Fruit fly (Drosophila melanogaster) whole organism, embryonic: ENCODE measurements around the gene CG6569.
A peak's percentile ranks its signal among the peaks of the same experiment; 100 is the strongest.

Experiments used
- Abd-B ChIP-seq: fragments of 200-800 bp; sonication (Bioruptor generic); optimal IDR thresholded peaks from 2 replicates; lab custom pipeline; 2018; ENCODE audit warnings: missing biosample characterization, mild to moderate bottlenecking, missing genetic modification characterization, moderate library complexity
- Atf6 ChIP-seq: fragments of 200-800 bp; sonication (Bioruptor generic); IDR thresholded peaks from 2 replicates; pipeline ENCODE4 v1.3.6; 2022; ENCODE audit warnings: missing biosample characterization, missing genetic modification characterization
- BEAF-32 ChIP-seq: fragments of 200-800 bp; sonication (Bioruptor generic); optimal IDR thresholded peaks from 3 replicates; lab custom pipeline; 2017; ENCODE audit warnings: missing biosample characterization, missing genetic modification characterization, mild to moderate bottlenecking, moderate library complexity, missing genetic modification reagents
- C15 ChIP-seq: fragments of 200-800 bp; sonication (Bioruptor generic); IDR thresholded peaks from 3 replicates; pipeline ENCODE4 v1.3.6; 2022; ENCODE audit warnings: missing biosample characterization, missing genetic modification characterization
- CG10431 ChIP-seq: fragments of 200-800 bp; sonication (Bioruptor generic); optimal IDR thresholded peaks from 3 replicates; lab custom pipeline; 2018; ENCODE audit warnings: missing biosample characterization, mild to moderate bottlenecking, missing genetic modification characterization
- CG11085 ChIP-seq: fragments of 200-800 bp; sonication (Bioruptor generic); IDR thresholded peaks from 2 replicates; pipeline ENCODE4 v1.3.6; 2022; ENCODE audit warnings: missing biosample characterization, missing genetic modification characterization
- CG11456 ChIP-seq: fragments of 200-800 bp; sonication (Bioruptor generic); IDR thresholded peaks from 3 replicates; pipeline ENCODE4 v1.3.6; 2022; ENCODE audit warnings: missing biosample characterization, missing genetic modification characterization
- CG14667 ChIP-seq: fragments of 200-800 bp; sonication (Bioruptor generic); IDR thresholded peaks from 2 replicates; pipeline ENCODE4 v1.3.6; 2022; ENCODE audit warnings: missing biosample characterization, missing genetic modification characterization
- CG15514 ChIP-seq: fragments of 200-800 bp; sonication (Bioruptor generic); optimal IDR thresholded peaks from 3 replicates; lab custom pipeline; 2017; ENCODE audit warnings: missing biosample characterization, missing genetic modification characterization, mild to moderate bottlenecking, moderate library complexity, missing genetic modification reagents
- CG1603 ChIP-seq: fragments of 200-800 bp; sonication (Bioruptor generic); optimal IDR thresholded peaks from 2 replicates; lab custom pipeline; 2019; ENCODE audit warnings: missing biosample characterization, mild to moderate bottlenecking, missing genetic modification characterization, moderate library complexity
- CG16863 ChIP-seq: fragments of 200-800 bp; sonication (Bioruptor generic); optimal IDR thresholded peaks from 3 replicates; lab custom pipeline; 2016; ENCODE audit warnings: missing biosample characterization, missing genetic modification characterization
- CG1792 ChIP-seq: fragments of 200-800 bp; sonication (Bioruptor generic); optimal IDR thresholded peaks from 2 replicates; lab custom pipeline; 2016; ENCODE audit warnings: missing biosample characterization, missing genetic modification characterization
- CG2199 ChIP-seq: fragments of 200-800 bp; sonication (Bioruptor generic); IDR thresholded peaks from 3 replicates; pipeline ENCODE4 v1.3.6; 2022; ENCODE audit warnings: missing biosample characterization, missing genetic modification characterization
- CG2875 ChIP-seq: fragments of 200-800 bp; sonication (Bioruptor generic); optimal IDR thresholded peaks from 2 replicates; lab custom pipeline; 2017; ENCODE audit warnings: missing biosample characterization, mild to moderate bottlenecking, missing genetic modification characterization, missing genetic modification reagents
- CG34224 ChIP-seq: fragments of 200-800 bp; sonication (Bioruptor generic); IDR thresholded peaks from 3 replicates; pipeline ENCODE4 v1.3.6; 2022; ENCODE audit warnings: missing biosample characterization, missing genetic modification characterization; ENCODE audit not compliant: partially characterized antibody
- CG43689 ChIP-seq: fragments of 200-800 bp; sonication (Bioruptor generic); IDR thresholded peaks from 2 replicates; pipeline ENCODE4 v1.3.6; 2022; ENCODE audit warnings: missing biosample characterization, missing genetic modification characterization
- CG4820 ChIP-seq: fragments of 200-800 bp; sonication (Bioruptor generic); optimal IDR thresholded peaks from 3 replicates; lab custom pipeline; 2016; ENCODE audit warnings: missing biosample characterization, missing genetic modification characterization
- CG6813 ChIP-seq: fragments of 200-800 bp; sonication (Bioruptor generic); optimal IDR thresholded peaks from 2 replicates; lab custom pipeline; 2017; ENCODE audit warnings: missing biosample characterization, missing genetic modification characterization, mild to moderate bottlenecking, moderate library complexity, missing genetic modification reagents
- CG8359 ChIP-seq: fragments of 200-800 bp; sonication (Bioruptor generic); optimal IDR thresholded peaks from 2 replicates; lab custom pipeline; 2017; ENCODE audit warnings: missing biosample characterization, mild to moderate bottlenecking, missing genetic modification characterization, borderline replicate concordance
- Dip2 ChIP-seq: fragments of 200-800 bp; sonication (Bioruptor generic); IDR thresholded peaks from 2 replicates; pipeline ENCODE4 v1.3.6; 2022; ENCODE audit warnings: missing biosample characterization, missing genetic modification characterization
- HLH4C ChIP-seq: fragments of 200-800 bp; sonication (Bioruptor generic); IDR thresholded peaks from 3 replicates; pipeline ENCODE4 v1.3.6; 2022; ENCODE audit warnings: missing biosample characterization, missing genetic modification characterization; ENCODE audit not compliant: partially characterized antibody
- Hand ChIP-seq: fragments of 200-800 bp; sonication (Bioruptor generic); optimal IDR thresholded peaks from 2 replicates; lab custom pipeline; 2017; ENCODE audit warnings: mild to moderate bottlenecking, missing biosample characterization, missing genetic modification reagents, missing genetic modification characterization
- Hmr ChIP-seq: fragments of 200-800 bp; sonication (Bioruptor generic); optimal IDR thresholded peaks from 3 replicates; lab custom pipeline; 2017; ENCODE audit warnings: mild to moderate bottlenecking, missing biosample characterization, missing genetic modification reagents, missing genetic modification characterization
- Hmx ChIP-seq: fragments of 200-800 bp; sonication (Bioruptor generic); optimal IDR thresholded peaks from 2 replicates; lab custom pipeline; 2016; ENCODE audit warnings: missing biosample characterization, missing genetic modification characterization
- Lhr ChIP-seq: fragments of 200-800 bp; sonication (Bioruptor generic); optimal IDR thresholded peaks from 3 replicates; lab custom pipeline; 2017; ENCODE audit warnings: mild to moderate bottlenecking, missing biosample characterization, missing genetic modification reagents, missing genetic modification characterization
- Lim3 ChIP-seq: fragments of 200-800 bp; sonication (Bioruptor generic); IDR thresholded peaks from 2 replicates; pipeline ENCODE4 v1.3.6; 2022; ENCODE audit warnings: missing biosample characterization, missing genetic modification characterization
- Lpt ChIP-seq: fragments of >200 bp; optimal IDR thresholded peaks from 2 replicates; lab custom pipeline; 2018; ENCODE audit warnings: missing biosample characterization, missing genetic modification characterization
- Mrtf ChIP-seq: fragments of 200-800 bp; sonication (Bioruptor generic); IDR thresholded peaks from 3 replicates; pipeline ENCODE4 v1.3.6; 2022; ENCODE audit warnings: missing biosample characterization, missing genetic modification characterization
- Neu2 ChIP-seq: fragments of 200-800 bp; sonication (Bioruptor generic); optimal IDR thresholded peaks from 3 replicates; lab custom pipeline; 2016; ENCODE audit warnings: missing biosample characterization, missing genetic modification characterization, borderline replicate concordance
- Sry-β ChIP-seq: fragments of 200-800 bp; sonication (Bioruptor generic); optimal IDR thresholded peaks from 2 replicates; lab custom pipeline; 2018; ENCODE audit warnings: missing biosample characterization, mild to moderate bottlenecking, missing genetic modification characterization, moderate library complexity
- Ssrp ChIP-seq: fragments of 200-800 bp; sonication (Bioruptor generic); optimal IDR thresholded peaks from 2 replicates; lab custom pipeline; 2018; ENCODE audit warnings: missing biosample characterization, mild to moderate bottlenecking, missing genetic modification characterization, moderate library complexity
- Taf1 ChIP-seq: fragments of 200-800 bp; sonication (Bioruptor generic); IDR thresholded peaks from 2 replicates; pipeline ENCODE4 v1.3.6; 2022; ENCODE audit warnings: missing biosample characterization, missing genetic modification characterization
- Xbp1 ChIP-seq: fragments of 200-800 bp; sonication (Bioruptor generic); optimal IDR thresholded peaks from 3 replicates; lab custom pipeline; 2016; ENCODE audit warnings: missing biosample characterization, mild to moderate bottlenecking, missing genetic modification characterization
- Xrp1 ChIP-seq: fragments of 200-800 bp; sonication (Bioruptor generic); IDR thresholded peaks from 2 replicates; pipeline ENCODE4 v1.3.6; 2022; ENCODE audit warnings: missing biosample characterization, missing genetic modification characterization
- chinmo ChIP-seq: fragments of 200-800 bp; sonication (Bioruptor generic); IDR thresholded peaks from 4 replicates; pipeline ENCODE4 v1.3.6; 2022; ENCODE audit warnings: missing biosample characterization, missing genetic modification characterization; ENCODE audit not compliant: partially characterized antibody
- ci ChIP-seq: fragments of 200-800 bp; sonication (Bioruptor generic); IDR thresholded peaks from 3 replicates; pipeline ENCODE4 v1.3.6; 2022; ENCODE audit warnings: missing biosample characterization, missing genetic modification characterization
- dmrt11E ChIP-seq: fragments of 200-800 bp; sonication (Bioruptor generic); optimal IDR thresholded peaks from 3 replicates; lab custom pipeline; 2018; ENCODE audit warnings: missing biosample characterization, mild to moderate bottlenecking, missing genetic modification characterization, moderate library complexity
- fu2 ChIP-seq: fragments of 200-800 bp; sonication (Bioruptor generic); optimal IDR thresholded peaks from 2 replicates; lab custom pipeline; 2016; ENCODE audit warnings: missing biosample characterization, missing genetic modification characterization
- gsb-n ChIP-seq: fragments of 200-800 bp; sonication (Bioruptor generic); optimal IDR thresholded peaks from 3 replicates; lab custom pipeline; 2018; ENCODE audit warnings: missing biosample characterization, mild to moderate bottlenecking, missing genetic modification characterization
- ham ChIP-seq: fragments of 200-800 bp; sonication (Bioruptor generic); IDR thresholded peaks from 2 replicates; pipeline ENCODE4 v1.3.6; 2022; ENCODE audit warnings: missing biosample characterization, missing genetic modification characterization
- kah ChIP-seq: fragments of 200-800 bp; sonication (Bioruptor generic); optimal IDR thresholded peaks from 2 replicates; lab custom pipeline; 2018; ENCODE audit warnings: missing biosample characterization, mild to moderate bottlenecking, missing genetic modification characterization
- nau ChIP-seq: fragments of 200-800 bp; sonication (Bioruptor generic); optimal IDR thresholded peaks from 3 replicates; lab custom pipeline; 2017; ENCODE audit warnings: missing biosample characterization, mild to moderate bottlenecking, missing genetic modification characterization, missing genetic modification reagents
- pb ChIP-seq: fragments of 200-800 bp; sonication (Bioruptor generic); optimal IDR thresholded peaks from 3 replicates; lab custom pipeline; 2016; ENCODE audit warnings: missing biosample characterization, missing genetic modification characterization
- pfk ChIP-seq: fragments of 200-800 bp; sonication (Bioruptor generic); optimal IDR thresholded peaks from 2 replicates; lab custom pipeline; 2018; ENCODE audit warnings: missing biosample characterization, mild to moderate bottlenecking, missing genetic modification characterization, moderate library complexity
- pita ChIP-seq: fragments of 200-800 bp; sonication (Bioruptor generic); optimal IDR thresholded peaks from 2 replicates; lab custom pipeline; 2017; ENCODE audit warnings: missing biosample characterization, mild to moderate bottlenecking, missing genetic modification characterization
- pros ChIP-seq: fragments of 200-800 bp; sonication (Bioruptor generic); optimal IDR thresholded peaks from 3 replicates; lab custom pipeline; 2019; ENCODE audit warnings: missing biosample characterization, mild to moderate bottlenecking, missing genetic modification characterization, moderate library complexity
- rib ChIP-seq: fragments of 200-800 bp; sonication (Bioruptor generic); IDR thresholded peaks from 2 replicates; pipeline ENCODE4 v1.3.6; 2022; ENCODE audit warnings: missing biosample characterization, missing genetic modification characterization
- sens ChIP-seq: fragments of 200-800 bp; sonication (Bioruptor generic); peaks from one replicate; lab custom pipeline; 2016; ENCODE audit warnings: missing biosample characterization, missing genetic modification characterization
- shn ChIP-seq: fragments of 200-800 bp; sonication (Bioruptor generic); optimal IDR thresholded peaks from 3 replicates; lab custom pipeline; 2016; ENCODE audit warnings: missing biosample characterization, missing genetic modification characterization
- sisA ChIP-seq: fragments of 200-800 bp; sonication (Bioruptor generic); IDR thresholded peaks from 2 replicates; pipeline ENCODE4 v1.3.6; 2022; ENCODE audit warnings: missing biosample characterization, missing genetic modification characterization
- tgo ChIP-seq: fragments of 200-800 bp; sonication (Bioruptor generic); IDR thresholded peaks from 3 replicates; pipeline ENCODE4 v1.3.6; 2022; ENCODE audit warnings: missing biosample characterization, missing genetic modification characterization

The CG6569 gene

DNA sequence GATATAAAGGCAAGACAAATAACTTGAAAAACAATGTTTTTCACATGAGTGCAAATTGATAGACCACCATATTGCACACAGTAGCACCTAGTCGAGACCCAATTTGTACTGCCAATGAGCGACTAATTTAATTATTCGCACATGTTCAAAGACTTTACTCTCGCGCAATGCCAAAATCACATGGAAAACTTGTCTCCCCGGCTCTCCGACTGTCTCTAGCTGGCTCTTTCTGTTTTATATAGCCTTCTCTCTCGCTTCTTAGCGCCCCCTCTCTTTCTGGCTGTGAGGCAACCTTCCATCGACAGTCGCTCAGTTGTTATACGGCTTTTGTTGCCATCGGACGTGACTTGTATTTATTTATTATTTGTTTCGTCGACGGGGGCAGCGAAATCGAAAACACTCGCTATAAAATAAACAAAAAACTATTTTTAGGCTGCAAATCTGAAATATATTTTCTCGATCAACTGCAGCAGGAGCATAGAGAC, 7.3 kb upstream of the CG6569 start, which contains the start of gene CG6656 (continued):
- TF ChIP-seq fu2 (GFP tag; lab: Kevin White, UChicago) (no peak), ham (GFP tag; lab: Robert Waterston, UW) (no peak), CG8359 (no peak), Neu2 (GFP tag; lab: Kevin White, UChicago) (no peak), CG16863 (GFP tag; lab: Kevin White, UChicago) (peak; percentile 2), Abd-B (GFP tag; lab: Kevin White, UChicago) (no peak), kah (GFP tag; lab: Kevin White, UChicago) (no peak), C15 (no peak), Hmx (no peak), Dip2 (GFP tag; lab: Robert Waterston, UW) (no peak), Sry-β (GFP tag; lab: Kevin White, UChicago) (no peak), Atf6 (GFP tag; lab: Robert Waterston, UW) (0 out of 2 replicates have a peak, but pooled peaks have one; percentile 48), chinmo (GFP tag; lab: Robert Waterston, UW) (0 out of 4 replicates have a peak, but pooled peaks have one; percentile 43), CG15514 (GFP tag; lab: Kevin White, UChicago) (peak; percentile 45), gsb-n (tag; lab: Kevin White, UChicago) (no peak), CG34224 (GFP tag; lab: Robert Waterston, UW) (peak; percentile 25; the same call in 1 of the 3 replicates), sens (GFP tag; lab: Kevin White, UChicago) (peak; percentile 79), Lim3 (GFP tag; lab: Robert Waterston, UW) (no peak), nau (GFP tag; lab: Kevin White, UChicago) (no peak), dmrt11E (tag; lab: Kevin White, UChicago) (no peak), CG2199 (no peak), CG14667 (no peak), Lpt (GFP tag; lab: Kevin White, UChicago) (no peak), ci (GFP tag; lab: Robert Waterston, UW) (peak; percentile 63; the same call in 2 of the 3 replicates), pfk (GFP tag; lab: Kevin White, UChicago) (no peak), CG43689 (GFP tag; lab: Robert Waterston, UW) (no peak), Ssrp (tag; lab: Kevin White, UChicago) (no peak), shn (GFP tag; lab: Kevin White, UChicago) (no peak), Hand (GFP tag; lab: Kevin White, UChicago) (no peak), pros (GFP tag; lab: Kevin White, UChicago) (no peak), CG6813 (GFP tag; lab: Kevin White, UChicago) (peak; percentile 1), CG4820 (no peak), CG2875 (GFP tag; lab: Kevin White, UChicago) (no peak), Hmr (GFP tag; lab: Kevin White, UChicago) (no peak), CG11456 (GFP tag; lab: Robert Waterston, UW) (no peak), CG11085 (no peak), CG1603 (tag; lab: Kevin White, UChicago) (no peak), Taf1 (GFP tag; lab: Robert Waterston, UW) (no peak), CG10431 (GFP tag; lab: Kevin White, UChicago) (no peak), tgo (GFP tag; lab: Robert Waterston, UW) (no peak), rib (peak; percentile 90), Xrp1 (GFP tag; lab: Robert Waterston, UW) (0 out of 2 replicates have a peak, but pooled peaks have one; percentile 29), CG1792 (no peak), Xbp1 (GFP tag; lab: Kevin White, UChicago) (no peak), sisA (no peak), pb (GFP tag; lab: Kevin White, UChicago) (peak; percentile 27), pita (no peak), BEAF-32 (GFP tag; lab: Kevin White, UChicago) (no peak), Lhr (no peak), Mrtf (GFP tag; lab: Robert Waterston, UW) (no peak), HLH4C (GFP tag; lab: Robert Waterston, UW) (no peak)
